Worm (Caenorhabditis elegans): ENCODE results near the gene klp-7.

DNA sequence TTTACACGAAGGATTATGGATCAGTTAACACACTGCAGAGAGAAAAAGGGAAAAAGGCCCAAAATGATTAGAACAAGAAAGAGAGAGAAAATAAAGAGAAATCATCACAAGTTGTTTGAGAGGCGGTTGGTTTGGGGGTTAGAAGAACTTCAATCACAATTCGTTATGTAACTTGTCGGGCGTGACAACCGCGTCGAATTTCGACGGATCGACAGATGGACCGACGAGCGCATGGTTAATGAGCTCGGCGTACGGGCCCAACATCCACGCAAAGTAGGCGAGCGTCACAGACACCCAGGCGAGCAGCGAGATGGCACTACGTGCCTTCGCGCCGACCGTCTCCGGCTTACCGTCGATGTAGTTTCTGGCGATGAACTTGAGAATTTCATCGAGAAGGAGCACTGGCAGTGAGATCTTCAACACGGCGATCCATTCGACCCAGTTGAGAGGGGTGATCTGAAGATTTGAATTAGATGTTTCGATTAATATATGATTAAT, 7.1 kb downstream of the klp-7 start:
- TF ChIP-seq pes-1 (GFP tag; IDR thresholded peaks at IDR 0.05), result no peak
- TF ChIP-seq ama-1 (optimal IDR thresholded peaks at IDR 0.05), result no peak
- TF ChIP-seq tbx-37 (GFP tag; conservative IDR thresholded peaks at IDR 0.05), result no peak
- TF ChIP-seq B0310.2 (tag; optimal IDR thresholded peaks at IDR 0.05), result no peak
- no peak for TF ChIP-seq ets-7 (tag; optimal IDR thresholded peaks at IDR 0.05)
- no peak for TF ChIP-seq scrt-1 (GFP tag; IDR thresholded peaks at IDR 0.05)
